Worm (Caenorhabditis elegans): ENCODE results near the gene sre-20.
A peak's percentile ranks its signal among the peaks of the same experiment; 100 is the strongest.

Gene sre-20

ce11 chrV:12800171-12800570 lies 15.4 kb upstream of the sre-20 start, which contains the start of gene ugt-3:
Gene ugt-3, minus strand, starts transcription at chrV:12800271.
- TF ChIP-seq ceh-82 (tag; optimal IDR thresholded peaks at IDR 0.05) = no peak
- TF ChIP-seq lsy-2 (tag; optimal IDR thresholded peaks at IDR 0.05) = no peak
- TF ChIP-seq peb-1 (tag; optimal IDR thresholded peaks at IDR 0.05) = no peak

- TF ChIP-seq lin-11 (tag; optimal IDR thresholded peaks at IDR 0.05) = no peak
- TF ChIP-seq elt-1 (tag; optimal IDR thresholded peaks at IDR 0.05) = no peak
- no peak for TF ChIP-seq nhr-12 (tag; optimal IDR thresholded peaks at IDR 0.05)
- no peak for TF ChIP-seq zag-1 (tag; optimal IDR thresholded peaks at IDR 0.05)
- no peak for TF ChIP-seq nhr-10 (tag; optimal IDR thresholded peaks at IDR 0.05)
- no peak for TF ChIP-seq skn-1 (tag; optimal IDR thresholded peaks at IDR 0.05)
- no peak for TF ChIP-seq nhr-6 (tag; optimal IDR thresholded peaks at IDR 0.05)
- TF ChIP-seq crh-2 (tag; optimal IDR thresholded peaks at IDR 0.05) = no peak
- no peak for TF ChIP-seq ZK546.5 (tag; optimal IDR thresholded peaks at IDR 0.05)
- TF ChIP-seq R02D3.7 (tag; optimal IDR thresholded peaks at IDR 0.05) = no peak
- no peak for TF ChIP-seq C34F6.9 (tag; optimal IDR thresholded peaks at IDR 0.05)
- TF ChIP-seq sma-3 (GFP tag; optimal IDR thresholded peaks at IDR 0.05) = no peak
- no peak for TF ChIP-seq ceh-16 (tag; optimal IDR thresholded peaks at IDR 0.05)
Measured at ce11 chrV:12797992-12798391, 13.2 kb upstream of the sre-20 start, which contains the start of gene ugt-6. Gene ugt-6, minus strand, starts transcription at chrV:12798224.

- no peak for TF ChIP-seq nhr-77 (tag; optimal IDR thresholded peaks at IDR 0.05)
- no peak for TF ChIP-seq F13H6.1 (tag; optimal IDR thresholded peaks at IDR 0.05)
- no peak for TF ChIP-seq skn-1 (tag; optimal IDR thresholded peaks at IDR 0.05)
- TF ChIP-seq alr-1 (tag; optimal IDR thresholded peaks at IDR 0.05) = no peak
- no peak for TF ChIP-seq nhr-237 (tag; optimal IDR thresholded peaks at IDR 0.05)
- no peak for TF ChIP-seq C34F6.9 (tag; optimal IDR thresholded peaks at IDR 0.05)
- no peak for TF ChIP-seq lin-13 (GFP tag; optimal IDR thresholded peaks at IDR 0.05)
- no peak for TF ChIP-seq elt-1 (tag; optimal IDR thresholded peaks at IDR 0.05)
Measured at ce11 chrV:12796908-12797490, 12.2 kb upstream of the sre-20 start.

- TF ChIP-seq F13H6.1 (tag; optimal IDR thresholded peaks at IDR 0.05) (no peak), R02D3.7 (tag; optimal IDR thresholded peaks at IDR 0.05) (no peak), skn-1 (tag; optimal IDR thresholded peaks at IDR 0.05) (no peak), blmp-1 (tag; optimal IDR thresholded peaks at IDR 0.05; ENCODE audit: insufficient read depth) (no peak), sem-4 (tag; optimal IDR thresholded peaks at IDR 0.05) (no peak), ZK546.5 (tag; optimal IDR thresholded peaks at IDR 0.05) (no peak), ceh-16 (tag; optimal IDR thresholded peaks at IDR 0.05) (no peak), lin-13 (GFP tag; optimal IDR thresholded peaks at IDR 0.05) (no peak), nhr-129 (tag; optimal IDR thresholded peaks at IDR 0.05) (no peak), ceh-82 (tag; optimal IDR thresholded peaks at IDR 0.05) (no peak), nhr-10 (tag; optimal IDR thresholded peaks at IDR 0.05) (no peak), nhr-12 (tag; optimal IDR thresholded peaks at IDR 0.05) (no peak), mab-5 (tag; optimal IDR thresholded peaks at IDR 0.05) (no peak), peb-1 (tag; optimal IDR thresholded peaks at IDR 0.05) (no peak), egl-27 (tag; optimal IDR thresholded peaks at IDR 0.05) (no peak), dmd-4 (tag; optimal IDR thresholded peaks at IDR 0.05) (no peak), nhr-237 (tag; optimal IDR thresholded peaks at IDR 0.05) (no peak), mbf-1 (tag; optimal IDR thresholded peaks at IDR 0.05) (no peak)
Measured at ce11 chrV:12795927-12796326, 11.2 kb upstream of the sre-20 start.

- no peak for TF ChIP-seq unc-62 (GFP tag; optimal IDR thresholded peaks at IDR 0.05)
- TF ChIP-seq fos-1 (tag; optimal IDR thresholded peaks at IDR 0.05) = peak; percentile 12
- TF ChIP-seq sma-9 (GFP tag; optimal IDR thresholded peaks at IDR 0.05) = peak; percentile 3
- no peak for TF ChIP-seq sma-9 (tag; optimal IDR thresholded peaks at IDR 0.05)
Measured at ce11 chrV:12795196-12795595, 10.4 kb upstream of the sre-20 start, which contains the start of gene ugt-4. Gene ugt-4, minus strand, starts transcription at chrV:12795336.

ce11 chrV:12792752-12793151 lies 8.0 kb upstream of the sre-20 start, which contains the start of gene ugt-5:
Gene ugt-5, minus strand, starts transcription at chrV:12792965.
- no peak for TF ChIP-seq mab-5 (tag; optimal IDR thresholded peaks at IDR 0.05)
- no peak for TF ChIP-seq nhr-6 (tag; optimal IDR thresholded peaks at IDR 0.05)
- TF ChIP-seq sma-3 (GFP tag; optimal IDR thresholded peaks at IDR 0.05) = no peak
- no peak for TF ChIP-seq aly-2 (tag; optimal IDR thresholded peaks at IDR 0.05)
- TF ChIP-seq unc-39 (tag; optimal IDR thresholded peaks at IDR 0.05) = no peak
- no peak for TF ChIP-seq sem-4 (tag; optimal IDR thresholded peaks at IDR 0.05)
- peak; percentile 8 for TF ChIP-seq fos-1 (tag; optimal IDR thresholded peaks at IDR 0.05)
- no peak for TF ChIP-seq nhr-23 (tag; optimal IDR thresholded peaks at IDR 0.05)
- TF ChIP-seq dmd-4 (tag; optimal IDR thresholded peaks at IDR 0.05) = no peak
- TF ChIP-seq ceh-16 (tag; optimal IDR thresholded peaks at IDR 0.05) = no peak
- TF ChIP-seq snpc-4 (tag; optimal IDR thresholded peaks at IDR 0.05) = no peak
- peak; percentile 78 for TF ChIP-seq skn-1 (tag; optimal IDR thresholded peaks at IDR 0.05)
- TF ChIP-seq nhr-25 (tag; optimal IDR thresholded peaks at IDR 0.05) = no peak
- no peak for TF ChIP-seq ztf-1 (GFP tag; conservative IDR thresholded peaks at IDR 0.05)
- no peak for TF ChIP-seq unc-55 (GFP tag; optimal IDR thresholded peaks at IDR 0.05)
- TF ChIP-seq nhr-10 (tag; optimal IDR thresholded peaks at IDR 0.05) = no peak
- no peak for TF ChIP-seq elt-3 (tag; optimal IDR thresholded peaks at IDR 0.05)
- TF ChIP-seq nhr-77 (tag; optimal IDR thresholded peaks at IDR 0.05) = no peak

All from whole organism, L2 larva.